Worm (Caenorhabditis elegans) whole organism, late embryonic: ENCODE data around the gene K08E3.2.

ENCODE experiments used
- ceh-18 ChIP-seq: sonication (generic microtip); optimal IDR thresholded peaks from 2 replicates; lab custom pipeline; 2016; ENCODE audit warnings: missing genetic modification characterization, missing compliant biosample characterization
- dmd-4 ChIP-seq: sonication (generic microtip); optimal IDR thresholded peaks from 2 replicates; lab custom pipeline; 2016; ENCODE audit warnings: borderline replicate concordance, missing genetic modification characterization, missing compliant biosample characterization
- hlh-8 ChIP-seq: sonication (generic microtip); optimal IDR thresholded peaks from 2 replicates; lab custom pipeline; 2016; ENCODE audit warnings: missing genotype, missing genetic modification characterization, missing compliant biosample characterization
- nfya-1 ChIP-seq: sonication (generic microtip); optimal IDR thresholded peaks from 2 replicates; lab custom pipeline; 2017; ENCODE audit warnings: missing genetic modification characterization, mild to moderate bottlenecking, missing compliant biosample characterization, antibody characterized with exemption, moderate library complexity
- nhr-232 ChIP-seq: sonication (generic microtip); optimal IDR thresholded peaks from 2 replicates; lab custom pipeline; 2016; ENCODE audit warnings: missing genetic modification characterization, missing compliant biosample characterization

DNA sequence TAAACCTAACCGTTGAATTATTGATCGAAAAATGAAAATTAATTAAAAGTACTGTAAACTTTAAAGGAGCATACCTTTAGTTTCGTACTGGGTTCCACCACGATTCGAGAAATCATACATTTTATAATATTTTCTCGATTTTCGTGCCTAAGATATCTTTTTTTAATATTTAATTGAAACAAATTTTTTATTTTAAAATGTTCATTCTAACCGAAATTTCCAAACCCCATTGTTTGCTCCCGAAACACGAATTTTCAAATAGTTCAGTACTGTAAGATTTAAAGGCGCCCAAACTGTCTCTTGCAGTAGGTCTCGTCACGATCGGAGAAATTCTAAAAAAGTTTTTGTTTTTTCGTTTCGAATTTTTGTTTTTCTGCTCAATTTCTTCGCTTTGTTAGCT is 33.5 kb downstream of the K08E3.2 start:
- TF ChIP-seq ceh-18 (no peak), nfya-1 (no peak), hlh-8 (tag; lab: Kevin White, UChicago) (no peak), nhr-232 (tag; lab: Kevin White, UChicago) (no peak), dmd-4 (no peak)
